Fruit fly (Drosophila melanogaster) whole organism, embryonic: ENCODE results near the gene tinc.

Experiments used
- Atf6 ChIP-seq: fragments of 200-800 bp; sonication (Bioruptor generic); IDR thresholded peaks from 2 replicates; pipeline ENCODE4 v1.3.6; 2022; ENCODE audit warnings: missing biosample characterization, missing genetic modification characterization
- Bgb ChIP-seq: fragments of 200-800 bp; sonication (Bioruptor generic); IDR thresholded peaks from 2 replicates; pipeline ENCODE4 v1.3.6; 2022; ENCODE audit warnings: missing biosample characterization, missing genetic modification characterization; ENCODE audit not compliant: partially characterized antibody
- BtbVII ChIP-seq: fragments of 200-800 bp; sonication (Bioruptor generic); optimal IDR thresholded peaks from 3 replicates; lab custom pipeline; 2017; ENCODE audit warnings: missing biosample characterization, mild to moderate bottlenecking, missing genetic modification characterization
- CG10147 ChIP-seq: fragments of 200-800 bp; sonication (Bioruptor generic); optimal IDR thresholded peaks from 2 replicates; lab custom pipeline; 2019; ENCODE audit warnings: missing biosample characterization, mild to moderate bottlenecking, missing genetic modification characterization, moderate library complexity
- CG1024 ChIP-seq: fragments of 200-800 bp; sonication (Bioruptor generic); IDR thresholded peaks from 2 replicates; pipeline ENCODE4 v1.3.6; 2022; ENCODE audit warnings: missing biosample characterization, missing genetic modification characterization
- CG11723 ChIP-seq: fragments of 200-800 bp; sonication (Bioruptor generic); optimal IDR thresholded peaks from 2 replicates; lab custom pipeline; 2017; ENCODE audit warnings: missing biosample characterization, mild to moderate bottlenecking, missing genetic modification characterization
- CG12104 ChIP-seq: fragments of 200-800 bp; sonication (Bioruptor generic); optimal IDR thresholded peaks from 3 replicates; lab custom pipeline; 2016; ENCODE audit warnings: missing biosample characterization, missing genetic modification characterization
- CG12391 ChIP-seq: fragments of 200-800 bp; sonication (Bioruptor generic); optimal IDR thresholded peaks from 3 replicates; lab custom pipeline; 2018; ENCODE audit warnings: missing biosample characterization, mild to moderate bottlenecking, missing genetic modification characterization, moderate library complexity
- CG14441 ChIP-seq: fragments of 200-800 bp; sonication (Bioruptor generic); IDR thresholded peaks from 2 replicates; pipeline ENCODE4 v1.3.6; 2022; ENCODE audit warnings: missing biosample characterization, missing genetic modification characterization
- CG15696 ChIP-seq: fragments of 200-800 bp; sonication (Bioruptor generic); optimal IDR thresholded peaks from 2 replicates; lab custom pipeline; 2019; ENCODE audit warnings: missing biosample characterization, mild to moderate bottlenecking, missing genetic modification characterization, moderate library complexity
- CG1647 ChIP-seq: fragments of 200-800 bp; sonication (Bioruptor generic); optimal IDR thresholded peaks from 3 replicates; lab custom pipeline; 2016; ENCODE audit warnings: missing biosample characterization, missing genetic modification characterization
- CG17912 ChIP-seq: fragments of 200-800 bp; sonication (Bioruptor generic); optimal IDR thresholded peaks from 2 replicates; lab custom pipeline; 2018; ENCODE audit warnings: missing biosample characterization, mild to moderate bottlenecking, missing genetic modification characterization
- CG2199 ChIP-seq: fragments of 200-800 bp; sonication (Bioruptor generic); IDR thresholded peaks from 3 replicates; pipeline ENCODE4 v1.3.6; 2022; ENCODE audit warnings: missing biosample characterization, missing genetic modification characterization
- CG2712 ChIP-seq: fragments of 200-800 bp; optimal IDR thresholded peaks from 3 replicates; lab custom pipeline; 2019; ENCODE audit warnings: missing biosample characterization, mild to moderate bottlenecking, missing genetic modification characterization, moderate library complexity
- CG31441 ChIP-seq: fragments of 200-800 bp; sonication (Bioruptor generic); IDR thresholded peaks from 2 replicates; pipeline ENCODE4 v1.3.6; 2022; ENCODE audit warnings: missing biosample characterization, missing genetic modification characterization
- CG3847 ChIP-seq: fragments of 200-800 bp; sonication (Bioruptor generic); IDR thresholded peaks from 2 replicates; pipeline ENCODE4 v1.3.6; 2022; ENCODE audit warnings: missing biosample characterization, missing genetic modification characterization
- CG6254 ChIP-seq: fragments of 200-800 bp; sonication (Bioruptor generic); optimal IDR thresholded peaks from 3 replicates; lab custom pipeline; 2017; ENCODE audit warnings: mild to moderate bottlenecking, missing biosample characterization, missing genetic modification reagents, missing genetic modification characterization
- CG7786 ChIP-seq: fragments of 200-800 bp; sonication (Bioruptor generic); optimal IDR thresholded peaks from 2 replicates; lab custom pipeline; 2016; ENCODE audit warnings: missing biosample characterization, missing genetic modification characterization
- CG7839 ChIP-seq: fragments of 200-800 bp; sonication (Bioruptor generic); optimal IDR thresholded peaks from 3 replicates; lab custom pipeline; 2018; ENCODE audit warnings: missing biosample characterization, mild to moderate bottlenecking, missing genetic modification characterization, moderate library complexity
- CG7987 ChIP-seq: fragments of 200-800 bp; sonication (Bioruptor generic); optimal IDR thresholded peaks from 2 replicates; lab custom pipeline; 2018; ENCODE audit warnings: missing biosample characterization, mild to moderate bottlenecking, missing genetic modification characterization, moderate library complexity
- CG9215 ChIP-seq: fragments of 200-800 bp; sonication (Bioruptor generic); IDR thresholded peaks from 2 replicates; pipeline ENCODE4 v1.3.6; 2022; ENCODE audit warnings: missing biosample characterization, missing genetic modification characterization
- CG9609 ChIP-seq: fragments of 200-800 bp; sonication (Bioruptor generic); optimal IDR thresholded peaks from 3 replicates; lab custom pipeline; 2016; ENCODE audit warnings: missing biosample characterization, missing genetic modification characterization
- CHES-1-like ChIP-seq: fragments of 200-800 bp; sonication (Bioruptor generic); optimal IDR thresholded peaks from 2 replicates; lab custom pipeline; 2016; ENCODE audit warnings: missing biosample characterization, missing genetic modification characterization
- Camta ChIP-seq: fragments of 200-800 bp; sonication (Bioruptor generic); optimal IDR thresholded peaks from 2 replicates; lab custom pipeline; 2016; ENCODE audit warnings: missing biosample characterization, missing genetic modification characterization
- Ets97D ChIP-seq: fragments of 200-800 bp; sonication (Bioruptor generic); optimal IDR thresholded peaks from 3 replicates; lab custom pipeline; 2016; ENCODE audit warnings: missing biosample characterization, missing genetic modification characterization
- GATAe ChIP-seq: fragments of 200-800 bp; sonication (Bioruptor generic); conservative IDR thresholded peaks from 2 replicates; pipeline ENCODE4 v1.3.6; 2022; ENCODE audit warnings: missing biosample characterization, missing genetic modification characterization
- HLH3B ChIP-seq: fragments of 200-800 bp; sonication (Bioruptor generic); IDR thresholded peaks from 2 replicates; pipeline ENCODE4 v1.3.6; 2022; ENCODE audit warnings: missing biosample characterization, missing genetic modification characterization
- MBD-R2 ChIP-seq: fragments of 200-800 bp; sonication (Bioruptor generic); IDR thresholded peaks from 2 replicates; pipeline ENCODE4 v1.3.6; 2022; ENCODE audit warnings: missing biosample characterization, missing genetic modification characterization
- NfI ChIP-seq: fragments of 200-800 bp; sonication (Bioruptor generic); optimal IDR thresholded peaks from 3 replicates; lab custom pipeline; 2018; ENCODE audit warnings: missing biosample characterization, mild to moderate bottlenecking, missing genetic modification characterization, moderate library complexity
- Vsx1 ChIP-seq: fragments of 200-800 bp; sonication (Bioruptor generic); optimal IDR thresholded peaks from 2 replicates; lab custom pipeline; 2017; ENCODE audit warnings: missing biosample characterization, mild to moderate bottlenecking, missing genetic modification characterization, missing genetic modification reagents
- Xbp1 ChIP-seq: fragments of 200-800 bp; sonication (Bioruptor generic); optimal IDR thresholded peaks from 3 replicates; lab custom pipeline; 2016; ENCODE audit warnings: missing biosample characterization, mild to moderate bottlenecking, missing genetic modification characterization
- ase ChIP-seq: fragments of 200-800 bp; sonication (Bioruptor generic); IDR thresholded peaks from 3 replicates; pipeline ENCODE4 v1.3.6; 2022; ENCODE audit warnings: missing biosample characterization, missing genetic modification characterization
- ato ChIP-seq: fragments of 200-800 bp; sonication (Bioruptor generic); IDR thresholded peaks from 2 replicates; pipeline ENCODE4 v1.3.6; 2022; ENCODE audit warnings: missing biosample characterization, missing genetic modification characterization; ENCODE audit not compliant: partially characterized antibody
- cas ChIP-seq: fragments of 200-800 bp; sonication (Bioruptor generic); IDR thresholded peaks from 2 replicates; pipeline ENCODE4 v1.3.6; 2022; ENCODE audit warnings: missing biosample characterization, missing genetic modification characterization
- crol ChIP-seq: fragments of 200-800 bp; sonication (Bioruptor generic); IDR thresholded peaks from 2 replicates; pipeline ENCODE4 v1.3.6; 2022; ENCODE audit warnings: missing biosample characterization, missing genetic modification characterization
- cwo ChIP-seq: fragments of 200-800 bp; sonication (Bioruptor generic); optimal IDR thresholded peaks from 3 replicates; lab custom pipeline; 2017; ENCODE audit warnings: missing biosample characterization, missing genetic modification characterization, mild to moderate bottlenecking, moderate library complexity, missing genetic modification reagents
- eyg ChIP-seq: fragments of 200-800 bp; sonication (Bioruptor generic); optimal IDR thresholded peaks from 3 replicates; lab custom pipeline; 2016; ENCODE audit warnings: missing biosample characterization, missing genetic modification characterization
- fd96Cb ChIP-seq: fragments of 200-800 bp; sonication (Bioruptor generic); optimal IDR thresholded peaks from 2 replicates; lab custom pipeline; 2018; ENCODE audit warnings: missing biosample characterization, mild to moderate bottlenecking, missing genetic modification characterization, moderate library complexity
- gt ChIP-seq: fragments of 200-800 bp; sonication (Bioruptor generic); IDR thresholded peaks from 2 replicates; pipeline ENCODE4 v1.3.6; 2022; ENCODE audit warnings: missing biosample characterization, missing genetic modification characterization
- lov ChIP-seq, 2 experiments: fragments of 200-800 bp in 1 of 2; fragments of >200 bp in 1 of 2; sonication (Bioruptor generic) in 1 of 2; IDR thresholded peaks in 1 of 2; optimal IDR thresholded peaks in 1 of 2; 2 replicates in 1 of 2; 3 replicates in 1 of 2; pipeline versions ENCODE4 v1.3.6 to Lab custom; 2017 to 2022; ENCODE audit warnings: missing biosample characterization in 1 of 2, missing genetic modification characterization in 1 of 2
- nmo ChIP-seq: fragments of 200-800 bp; sonication (Bioruptor generic); optimal IDR thresholded peaks from 2 replicates; lab custom pipeline; 2018; ENCODE audit warnings: missing biosample characterization, mild to moderate bottlenecking, missing genetic modification characterization, moderate library complexity
- oc ChIP-seq: fragments of 200-800 bp; sonication (Bioruptor generic); optimal IDR thresholded peaks from 2 replicates; lab custom pipeline; 2018; ENCODE audit warnings: missing biosample characterization, mild to moderate bottlenecking, missing genetic modification characterization, moderate library complexity
- pnt ChIP-seq: fragments of 200-800 bp; sonication (Bioruptor generic); optimal IDR thresholded peaks from 3 replicates; lab custom pipeline; 2016; ENCODE audit warnings: missing biosample characterization, missing genetic modification characterization
- prd ChIP-seq, 3 experiments: fragments of >200 bp in 2 of 3; fragments of 200-800 bp in 1 of 3; sonication (Bioruptor generic) in 1 of 3; optimal IDR thresholded peaks in 2 of 3; IDR thresholded peaks in 1 of 3; 2 replicates in 2 of 3; 3 replicates in 1 of 3; pipeline versions ENCODE4 v1.3.6 to Lab custom; 2017 to 2022; ENCODE audit warnings: missing biosample characterization in 1 of 3, missing genetic modification characterization in 1 of 3
- sc ChIP-seq, 3 experiments: fragments of >200 bp in 2 of 3; fragments of 200-800 bp in 1 of 3; sonication (Bioruptor generic) in 1 of 3; optimal IDR thresholded peaks; 2 replicates in 2 of 3; 3 replicates in 1 of 3; lab custom pipeline; 2017; ENCODE audit warnings: mild to moderate bottlenecking in 1 of 3, missing biosample characterization in 1 of 3, missing genetic modification characterization in 1 of 3, missing genetic modification reagents in 1 of 3
- sima ChIP-seq: fragments of 200-800 bp; sonication (Bioruptor generic); optimal IDR thresholded peaks from 2 replicates; lab custom pipeline; 2016; ENCODE audit warnings: missing biosample characterization, missing genetic modification characterization
- tap ChIP-seq: fragments of 200-800 bp; optimal IDR thresholded peaks from 3 replicates; lab custom pipeline; 2019; ENCODE audit warnings: missing biosample characterization, mild to moderate bottlenecking, missing genetic modification characterization, moderate library complexity
- trh ChIP-seq: fragments of 200-800 bp; sonication (Bioruptor generic); optimal IDR thresholded peaks from 2 replicates; lab custom pipeline; 2016; ENCODE audit warnings: missing biosample characterization, missing genetic modification characterization
- unc-4 ChIP-seq: fragments of 200-800 bp; sonication (Bioruptor generic); IDR thresholded peaks from 2 replicates; pipeline ENCODE4 v1.3.6; 2022; ENCODE audit warnings: missing biosample characterization, missing genetic modification characterization; ENCODE audit not compliant: partially characterized antibody
- zfh2 ChIP-seq: fragments of 200-800 bp; sonication (Bioruptor generic); optimal IDR thresholded peaks from 2 replicates; lab custom pipeline; 2016; ENCODE audit warnings: missing biosample characterization, missing genetic modification characterization

tinc gene

DNA sequence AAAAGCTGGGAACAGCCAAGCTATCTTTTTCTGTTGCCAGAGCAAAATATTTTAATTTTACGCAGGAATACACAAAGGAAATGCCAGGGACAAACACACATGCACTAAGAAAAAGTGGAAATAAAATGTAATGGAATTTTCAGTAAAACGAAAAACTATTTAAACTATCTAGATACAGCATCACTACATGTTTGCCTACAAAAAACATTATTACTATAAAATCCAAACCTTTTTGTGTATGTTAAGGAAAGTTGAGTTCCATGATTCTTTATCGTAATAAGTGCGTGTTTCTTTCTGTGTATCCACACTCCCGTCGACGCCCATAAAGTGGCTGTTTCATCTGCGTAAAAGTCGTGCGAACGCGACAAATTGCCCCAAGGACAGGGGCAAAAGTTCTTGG is 37.8 kb downstream of the tinc start (continued):
- no peak for TF ChIP-seq NfI
- no peak for TF ChIP-seq fd96Cb (tag; lab: Kevin White, UChicago)
- no peak for TF ChIP-seq CG3847
- no peak for TF ChIP-seq CG17912 (GFP tag; lab: Kevin White, UChicago)
- TF ChIP-seq HLH3B (GFP tag; lab: Robert Waterston, UW): 0 out of 2 replicates have a peak, but pooled peaks have one; percentile 7
- no peak for TF ChIP-seq CG1647
- TF ChIP-seq CHES-1-like (GFP tag; lab: Kevin White, UChicago): no peak
- TF ChIP-seq prd (optimal IDR thresholded peaks at IDR 0.05; lab: Kevin White, UChicago): no peak
- no peak for TF ChIP-seq prd (GFP tag; IDR thresholded peaks at IDR 0.05; lab: Robert Waterston, UW)
- TF ChIP-seq CG9609: no peak
- TF ChIP-seq unc-4 (GFP tag; lab: Robert Waterston, UW): no peak
- TF ChIP-seq CG2712 (tag; lab: Kevin White, UChicago): peak; percentile 26
- TF ChIP-seq CG14441: no peak
- TF ChIP-seq CG6254 (GFP tag; lab: Kevin White, UChicago): no peak
- TF ChIP-seq Camta (GFP tag; lab: Kevin White, UChicago): no peak
- TF ChIP-seq crol (GFP tag; lab: Robert Waterston, UW): no peak
- no peak for TF ChIP-seq MBD-R2 (GFP tag; lab: Robert Waterston, UW)
- no peak for TF ChIP-seq CG12104 (GFP tag; lab: Kevin White, UChicago)
- TF ChIP-seq tap (tag; lab: Kevin White, UChicago): no peak
- no peak for TF ChIP-seq lov (optimal IDR thresholded peaks at IDR 0.05; lab: Kevin White, UChicago)
- no peak for TF ChIP-seq lov (GFP tag; IDR thresholded peaks at IDR 0.05; lab: Robert Waterston, UW)
- TF ChIP-seq CG31441 (GFP tag; lab: Robert Waterston, UW): peak; percentile 29; the same call in 1 of the 2 replicates
- no peak for TF ChIP-seq CG9215 (GFP tag; lab: Robert Waterston, UW)
- TF ChIP-seq sc (optimal IDR thresholded peaks at IDR 0.05; lab: Kevin White, UChicago): no peak
- TF ChIP-seq sc (GFP tag; optimal IDR thresholded peaks at IDR 0.05; lab: Kevin White, UChicago): no peak
- no peak for TF ChIP-seq cas (GFP tag; lab: Robert Waterston, UW)
- no peak for TF ChIP-seq cwo (GFP tag; lab: Kevin White, UChicago)
- no peak for TF ChIP-seq Ets97D (GFP tag; lab: Kevin White, UChicago)
- TF ChIP-seq CG2199 (GFP tag; lab: Robert Waterston, UW): no peak
- TF ChIP-seq CG7987 (GFP tag; lab: Kevin White, UChicago): no peak
- TF ChIP-seq nmo (GFP tag; lab: Kevin White, UChicago): peak; percentile 14
- TF ChIP-seq BtbVII: peak; percentile 7
- no peak for TF ChIP-seq zfh2 (GFP tag; lab: Kevin White, UChicago)
- no peak for TF ChIP-seq CG10147 (GFP tag; lab: Kevin White, UChicago)
- TF ChIP-seq CG11723: no peak
- TF ChIP-seq sima (GFP tag; lab: Kevin White, UChicago): no peak
- TF ChIP-seq Atf6 (GFP tag; lab: Robert Waterston, UW): no peak
- TF ChIP-seq ase: no peak
- TF ChIP-seq oc (tag; lab: Kevin White, UChicago): no peak
- no peak for TF ChIP-seq CG15696 (tag; lab: Kevin White, UChicago)
- no peak for TF ChIP-seq CG7786
- TF ChIP-seq Xbp1 (GFP tag; lab: Kevin White, UChicago): no peak
- TF ChIP-seq eyg: no peak
- peak; percentile 43 for TF ChIP-seq CG7839 (tag; lab: Kevin White, UChicago)
- TF ChIP-seq GATAe (GFP tag; lab: Robert Waterston, UW): no peak
- no peak for TF ChIP-seq Bgb (GFP tag; lab: Robert Waterston, UW)
- no peak for TF ChIP-seq trh
- no peak for TF ChIP-seq Vsx1 (GFP tag; lab: Kevin White, UChicago)
- no peak for TF ChIP-seq gt (GFP tag; lab: Robert Waterston, UW)
- no peak for TF ChIP-seq pnt (GFP tag; lab: Kevin White, UChicago)
- no peak for TF ChIP-seq ato (GFP tag; lab: Robert Waterston, UW)
- TF ChIP-seq CG12391: peak; percentile 11
- TF ChIP-seq CG1024 (GFP tag; lab: Robert Waterston, UW): no peak
